Fruit fly (Drosophila melanogaster) whole organism, embryonic: ENCODE data around the gene Herc4.
A peak's percentile ranks its signal among the peaks of the same experiment; 100 is the strongest.

Source experiments
- BEAF-32 ChIP-seq: fragments of 200-800 bp; sonication (Bioruptor generic); optimal IDR thresholded peaks from 3 replicates; lab custom pipeline; 2017; ENCODE audit warnings: missing biosample characterization, missing genetic modification characterization, mild to moderate bottlenecking, moderate library complexity, missing genetic modification reagents
- CG10267 ChIP-seq: fragments of 200-800 bp; sonication (Bioruptor generic); optimal IDR thresholded peaks from 2 replicates; lab custom pipeline; 2018; ENCODE audit warnings: missing biosample characterization, mild to moderate bottlenecking, missing genetic modification characterization, moderate library complexity
- CG12391 ChIP-seq: fragments of 200-800 bp; sonication (Bioruptor generic); optimal IDR thresholded peaks from 3 replicates; lab custom pipeline; 2018; ENCODE audit warnings: missing biosample characterization, mild to moderate bottlenecking, missing genetic modification characterization, moderate library complexity
- CG12659 ChIP-seq: fragments of 200-800 bp; sonication (Bioruptor generic); optimal IDR thresholded peaks from 3 replicates; lab custom pipeline; 2017; ENCODE audit warnings: mild to moderate bottlenecking, missing biosample characterization, missing genetic modification reagents, missing genetic modification characterization
- CG14710 ChIP-seq: fragments of 200-800 bp; sonication (Bioruptor generic); optimal IDR thresholded peaks from 3 replicates; lab custom pipeline; 2019; ENCODE audit warnings: missing biosample characterization, mild to moderate bottlenecking, missing genetic modification characterization, moderate library complexity
- CG15479 ChIP-seq: fragments of 200-800 bp; sonication (Bioruptor generic); optimal IDR thresholded peaks from 3 replicates; lab custom pipeline; 2019; ENCODE audit warnings: missing biosample characterization, mild to moderate bottlenecking, missing genetic modification characterization, moderate library complexity
- CG1603 ChIP-seq: fragments of 200-800 bp; sonication (Bioruptor generic); optimal IDR thresholded peaks from 2 replicates; lab custom pipeline; 2019; ENCODE audit warnings: missing biosample characterization, mild to moderate bottlenecking, missing genetic modification characterization, moderate library complexity
- CG17186 ChIP-seq: fragments of 200-800 bp; sonication (Bioruptor generic); optimal IDR thresholded peaks from 3 replicates; lab custom pipeline; 2017; ENCODE audit warnings: missing biosample characterization, missing genetic modification reagents, missing genetic modification characterization
- CG2116 ChIP-seq: fragments of 200-800 bp; sonication (Bioruptor generic); optimal IDR thresholded peaks from 3 replicates; lab custom pipeline; 2018; ENCODE audit warnings: missing biosample characterization, mild to moderate bottlenecking, missing genetic modification characterization
- CG30020 ChIP-seq: fragments of 200-800 bp; optimal IDR thresholded peaks from 2 replicates; lab custom pipeline; 2019; ENCODE audit warnings: missing biosample characterization, mild to moderate bottlenecking, missing genetic modification characterization, moderate library complexity
- CG4617 ChIP-seq: fragments of 200-800 bp; sonication (Bioruptor generic); optimal IDR thresholded peaks from 3 replicates; lab custom pipeline; 2016; ENCODE audit warnings: missing biosample characterization, missing genetic modification characterization, borderline replicate concordance
- CG6765 ChIP-seq: fragments of 200-800 bp; sonication (Bioruptor generic); optimal IDR thresholded peaks from 3 replicates; lab custom pipeline; 2017; ENCODE audit warnings: missing biosample characterization, mild to moderate bottlenecking, missing genetic modification characterization
- CHES-1-like ChIP-seq: fragments of 200-800 bp; sonication (Bioruptor generic); optimal IDR thresholded peaks from 2 replicates; lab custom pipeline; 2016; ENCODE audit warnings: missing biosample characterization, missing genetic modification characterization
- CoRest ChIP-seq: fragments of 200-800 bp; sonication (Bioruptor generic); optimal IDR thresholded peaks from 3 replicates; lab custom pipeline; 2018; ENCODE audit warnings: missing biosample characterization, mild to moderate bottlenecking, missing genetic modification characterization, moderate library complexity
- Dek ChIP-seq: fragments of 200-800 bp; sonication (Bioruptor generic); optimal IDR thresholded peaks from 3 replicates; lab custom pipeline; 2019; ENCODE audit warnings: missing biosample characterization, mild to moderate bottlenecking, missing genetic modification characterization, moderate library complexity
- Dll ChIP-seq: fragments of 200-800 bp; sonication (Bioruptor generic); IDR thresholded peaks from 4 replicates; pipeline ENCODE4 v1.3.6; 2022; ENCODE audit warnings: missing biosample characterization, missing genetic modification characterization; ENCODE audit not compliant: partially characterized antibody
- Dp ChIP-seq: fragments of 200-800 bp; sonication (Bioruptor generic); optimal IDR thresholded peaks from 2 replicates; lab custom pipeline; 2018; ENCODE audit warnings: missing biosample characterization, mild to moderate bottlenecking, missing genetic modification characterization, moderate library complexity
- E2f2 ChIP-seq: fragments of 200-800 bp; sonication (Bioruptor generic); IDR thresholded peaks from 2 replicates; pipeline ENCODE4 v1.3.6; 2022; ENCODE audit warnings: missing biosample characterization, missing genetic modification characterization
- Ets97D ChIP-seq: fragments of 200-800 bp; sonication (Bioruptor generic); optimal IDR thresholded peaks from 3 replicates; lab custom pipeline; 2016; ENCODE audit warnings: missing biosample characterization, missing genetic modification characterization
- HLH4C ChIP-seq: fragments of 200-800 bp; sonication (Bioruptor generic); IDR thresholded peaks from 3 replicates; pipeline ENCODE4 v1.3.6; 2022; ENCODE audit warnings: missing biosample characterization, missing genetic modification characterization; ENCODE audit not compliant: partially characterized antibody
- HmgZ ChIP-seq: fragments of 200-800 bp; sonication (Bioruptor generic); optimal IDR thresholded peaks from 2 replicates; lab custom pipeline; 2018; ENCODE audit warnings: missing biosample characterization, mild to moderate bottlenecking, missing genetic modification characterization
- MBD-R2 ChIP-seq: fragments of 200-800 bp; sonication (Bioruptor generic); IDR thresholded peaks from 2 replicates; pipeline ENCODE4 v1.3.6; 2022; ENCODE audit warnings: missing biosample characterization, missing genetic modification characterization
- MESR4 ChIP-seq: fragments of 200-800 bp; sonication (Bioruptor generic); optimal IDR thresholded peaks from 2 replicates; lab custom pipeline; 2018; ENCODE audit warnings: missing biosample characterization, mild to moderate bottlenecking, missing genetic modification characterization, moderate library complexity
- Med ChIP-seq: fragments of 200-800 bp; sonication (Bioruptor generic); peaks from one replicate; lab custom pipeline; 2016; ENCODE audit warnings: missing biosample characterization, missing genetic modification characterization, mild to moderate bottlenecking, inconsistent platforms, moderate library complexity
- Nf-YC ChIP-seq: fragments of 200-800 bp; optimal IDR thresholded peaks from 3 replicates; lab custom pipeline; 2019; ENCODE audit warnings: missing biosample characterization, mild to moderate bottlenecking, missing genetic modification characterization, moderate library complexity
- PHDP ChIP-seq: fragments of 200-800 bp; sonication (Bioruptor generic); optimal IDR thresholded peaks from 3 replicates; lab custom pipeline; 2018; ENCODE audit warnings: missing biosample characterization, mild to moderate bottlenecking, missing genetic modification characterization, moderate library complexity
- Pdp1 ChIP-seq, 2 experiments: fragments of 200-800 bp; sonication (Bioruptor generic); optimal IDR thresholded peaks; 3 replicates each; lab custom pipeline; 2016; ENCODE audit warnings: missing biosample characterization in 2 of 2, missing genetic modification characterization in 2 of 2, mild to moderate bottlenecking in 1 of 2, moderate library complexity in 1 of 2
- Sin3A ChIP-seq: fragments of >200 bp; optimal IDR thresholded peaks from 2 replicates; lab custom pipeline; 2018
- Sry-δ ChIP-seq: fragments of 200-800 bp; sonication (Bioruptor generic); optimal IDR thresholded peaks from 2 replicates; lab custom pipeline; 2016; ENCODE audit warnings: missing biosample characterization, missing genetic modification characterization
- Stat92E ChIP-seq, 3 experiments: fragments of >200 bp in 2 of 3; fragments of 200-800 bp in 1 of 3; sonication (Bioruptor generic) in 1 of 3; optimal IDR thresholded peaks; 2 replicates each; lab custom pipeline; 2017 to 2019; ENCODE audit warnings: missing biosample characterization in 3 of 3, missing genetic modification characterization in 3 of 3, mild to moderate bottlenecking in 1 of 3, moderate library complexity in 1 of 3
- YL-1 ChIP-seq: fragments of 200-800 bp; sonication (Bioruptor generic); optimal IDR thresholded peaks from 3 replicates; lab custom pipeline; 2017; ENCODE audit warnings: missing biosample characterization, mild to moderate bottlenecking, missing genetic modification characterization
- fd102C ChIP-seq: fragments of 200-800 bp; sonication (Bioruptor generic); optimal IDR thresholded peaks from 2 replicates; lab custom pipeline; 2018; ENCODE audit warnings: missing biosample characterization, mild to moderate bottlenecking, missing genetic modification characterization, moderate library complexity
- gfzf ChIP-seq: fragments of 200-800 bp; sonication (Bioruptor generic); optimal IDR thresholded peaks from 2 replicates; lab custom pipeline; 2016; ENCODE audit warnings: missing biosample characterization, mild to moderate bottlenecking, missing genetic modification characterization, moderate library complexity
- grn ChIP-seq: fragments of 200-800 bp; sonication (Bioruptor generic); optimal IDR thresholded peaks from 3 replicates; lab custom pipeline; 2017; ENCODE audit warnings: missing biosample characterization, missing genetic modification characterization
- h ChIP-seq: fragments of >200 bp; optimal IDR thresholded peaks from 2 replicates; lab custom pipeline; 2017
- hkb ChIP-seq, 2 experiments: fragments of 200-800 bp in 1 of 2; fragments of >200 bp in 1 of 2; sonication (Bioruptor generic) in 1 of 2; IDR thresholded peaks in 1 of 2; optimal IDR thresholded peaks in 1 of 2; 2 replicates each; pipeline versions ENCODE4 v1.3.6 to Lab custom; 2017 to 2022; ENCODE audit warnings: missing biosample characterization in 1 of 2, missing genetic modification characterization in 1 of 2
- kah ChIP-seq: fragments of 200-800 bp; sonication (Bioruptor generic); optimal IDR thresholded peaks from 2 replicates; lab custom pipeline; 2018; ENCODE audit warnings: missing biosample characterization, mild to moderate bottlenecking, missing genetic modification characterization
- mld ChIP-seq: fragments of 200-800 bp; sonication (Bioruptor generic); IDR thresholded peaks from 3 replicates; pipeline ENCODE4 v1.3.6; 2022; ENCODE audit warnings: missing biosample characterization, missing genetic modification characterization; ENCODE audit not compliant: partially characterized antibody
- nmo ChIP-seq: fragments of 200-800 bp; sonication (Bioruptor generic); optimal IDR thresholded peaks from 2 replicates; lab custom pipeline; 2018; ENCODE audit warnings: missing biosample characterization, mild to moderate bottlenecking, missing genetic modification characterization, moderate library complexity
- phol ChIP-seq: fragments of 200-800 bp; sonication (Bioruptor generic); optimal IDR thresholded peaks from 3 replicates; lab custom pipeline; 2018; ENCODE audit warnings: missing biosample characterization, mild to moderate bottlenecking, missing genetic modification characterization, moderate library complexity
- row ChIP-seq: fragments of 200-800 bp; sonication (Bioruptor generic); IDR thresholded peaks from 3 replicates; pipeline ENCODE4 v1.3.6; 2022; ENCODE audit warnings: missing biosample characterization, missing genetic modification characterization
- slbo ChIP-seq: fragments of 200-800 bp; sonication (Bioruptor generic); IDR thresholded peaks from 2 replicates; pipeline ENCODE4 v1.3.6; 2022; ENCODE audit warnings: missing biosample characterization, missing genetic modification characterization
- slp2 ChIP-seq: fragments of 200-800 bp; sonication (Bioruptor generic); optimal IDR thresholded peaks from 2 replicates; lab custom pipeline; 2016; ENCODE audit warnings: missing biosample characterization, missing genetic modification characterization
- stwl ChIP-seq: fragments of 200-800 bp; sonication (Bioruptor generic); optimal IDR thresholded peaks from 3 replicates; lab custom pipeline; 2018; ENCODE audit warnings: missing biosample characterization, mild to moderate bottlenecking, missing genetic modification characterization, moderate library complexity
- tll ChIP-seq, 2 experiments: fragments of 200-800 bp in 1 of 2; fragments of >200 bp in 1 of 2; sonication (Bioruptor generic) in 1 of 2; optimal IDR thresholded peaks; 2 replicates each; lab custom pipeline; 2017 to 2019; ENCODE audit warnings: missing biosample characterization in 2 of 2, missing genetic modification characterization in 2 of 2, mild to moderate bottlenecking in 1 of 2, moderate library complexity in 1 of 2
- trem ChIP-seq: fragments of 200-800 bp; optimal IDR thresholded peaks from 3 replicates; lab custom pipeline; 2019; ENCODE audit warnings: missing biosample characterization, mild to moderate bottlenecking, missing genetic modification characterization, moderate library complexity
- unc-4 ChIP-seq: fragments of 200-800 bp; sonication (Bioruptor generic); IDR thresholded peaks from 2 replicates; pipeline ENCODE4 v1.3.6; 2022; ENCODE audit warnings: missing biosample characterization, missing genetic modification characterization; ENCODE audit not compliant: partially characterized antibody
- vnd ChIP-seq: fragments of 200-800 bp; sonication (Bioruptor generic); IDR thresholded peaks from 3 replicates; pipeline ENCODE4 v1.3.6; 2022; ENCODE audit warnings: missing biosample characterization, missing genetic modification characterization; ENCODE audit not compliant: partially characterized antibody

Herc4 gene

dm6 chr3L:1329724-1330123, 16.2 kb downstream of the Herc4 start, which contains the start of gene ND-ACP:
Gene ND-ACP, plus strand, starts transcription at chr3L:1329949.
- TF ChIP-seq CG1603 (tag; lab: Kevin White, UChicago) (peak; percentile 46), grn (GFP tag; lab: Kevin White, UChicago) (no peak), BEAF-32 (peak; percentile 49), CG12659 (GFP tag; lab: Kevin White, UChicago) (peak; percentile 37), CG15479 (GFP tag; lab: Kevin White, UChicago) (peak; percentile 51), YL-1 (GFP tag; lab: Kevin White, UChicago) (peak; percentile 75), MESR4 (peak; percentile 93), tll (GFP tag; optimal IDR thresholded peaks at IDR 0.05; lab: Kevin White, UChicago) (no peak), phol (tag; lab: Kevin White, UChicago) (peak; percentile 23), fd102C (GFP tag; lab: Kevin White, UChicago) (no peak), kah (GFP tag; lab: Kevin White, UChicago) (no peak), vnd (GFP tag; lab: Robert Waterston, UW) (0 out of 3 replicates have a peak, but pooled peaks have one; percentile 24), nmo (GFP tag; lab: Kevin White, UChicago) (peak; percentile 15), CoRest (peak; percentile 5), HLH4C (GFP tag; lab: Robert Waterston, UW) (peak; percentile 34; the same call in 1 of the 3 replicates), CG2116 (GFP tag; lab: Kevin White, UChicago) (peak; percentile 79), Sry-δ (peak; percentile 42), Med (GFP tag; lab: Kevin White, UChicago) (peak; percentile 67), Stat92E (GFP tag; optimal IDR thresholded peaks at IDR 0.05; lab: Kevin White, UChicago) (peak in 1 of 3 experiments; percentile 60), CG10267 (tag; lab: Kevin White, UChicago) (peak; percentile 43), CG6765 (GFP tag; lab: Kevin White, UChicago) (no peak), mld (no peak), HmgZ (tag; lab: Kevin White, UChicago) (peak; percentile 19), CG12391 (tag; lab: Kevin White, UChicago) (peak; percentile 2), CG17186 (GFP tag; lab: Kevin White, UChicago) (peak; percentile 53), PHDP (tag; lab: Kevin White, UChicago) (no peak), row (GFP tag; lab: Robert Waterston, UW) (peak; percentile 10; the same call in 1 of the 3 replicates), gfzf (peak; percentile 77), hkb (optimal IDR thresholded peaks at IDR 0.05; lab: Kevin White, UChicago) (peak; percentile 18), hkb (GFP tag; IDR thresholded peaks at IDR 0.05; lab: Robert Waterston, UW) (no peak), h (lab: Kevin White, UChicago) (no peak), CG4617 (GFP tag; lab: Kevin White, UChicago) (peak; percentile 28), slp2 (GFP tag; lab: Kevin White, UChicago) (no peak), Dp (GFP tag; lab: Kevin White, UChicago) (peak; percentile 92), slbo (0 out of 2 replicates have a peak, but pooled peaks have one; percentile 3), unc-4 (GFP tag; lab: Robert Waterston, UW) (peak; percentile 21; the same call in 1 of the 2 replicates), CHES-1-like (GFP tag; lab: Kevin White, UChicago) (no peak), Dek (no peak), trem (tag; lab: Kevin White, UChicago) (peak; percentile 72), Pdp1 (GFP tag; optimal IDR thresholded peaks at IDR 0.05; lab: Kevin White, UChicago) (peak in 1 of 2 experiments; percentile 98), stwl (tag; lab: Kevin White, UChicago) (peak; percentile 56), Dll (0 out of 4 replicates have a peak, but pooled peaks have one; percentile 41), CG14710 (tag; lab: Kevin White, UChicago) (peak; percentile 66), Nf-YC (tag; lab: Kevin White, UChicago) (peak; percentile 24), Ets97D (GFP tag; lab: Kevin White, UChicago) (peak; percentile 37), CG30020 (peak; percentile 32), E2f2 (GFP tag; lab: Robert Waterston, UW) (peak; percentile 91), Sin3A (lab: Kevin White, UChicago) (peak; percentile 78), MBD-R2 (GFP tag; lab: Robert Waterston, UW) (peak; percentile 35; the same call in 1 of the 2 replicates)
